Worm (Caenorhabditis elegans): ENCODE measurements around the gene str-144.

DNA sequence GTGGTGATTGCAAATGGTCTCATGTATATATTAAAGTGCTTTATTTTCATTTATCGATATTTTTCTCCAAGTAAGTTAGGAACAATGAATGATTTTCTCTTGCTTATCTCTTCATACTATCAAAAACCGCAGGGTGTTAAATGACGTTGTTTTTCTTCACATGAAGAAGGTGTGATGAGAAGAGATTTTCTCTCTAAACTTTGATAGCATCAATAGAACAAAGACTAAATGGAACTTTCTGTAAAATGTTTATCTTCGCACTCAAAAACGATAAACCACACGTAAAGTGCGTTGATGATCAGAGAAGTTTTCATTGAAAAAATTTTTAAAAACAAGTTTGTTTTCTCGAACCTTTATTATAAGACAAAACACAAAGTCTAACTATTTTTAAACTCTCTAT is 7.9 kb upstream of the str-144 start:
- TF ChIP-seq unc-86 (tag; optimal IDR thresholded peaks at IDR 0.05) (no peak), fkh-10 (GFP tag; optimal IDR thresholded peaks at IDR 0.05) (no peak), dve-1 (tag; optimal IDR thresholded peaks at IDR 0.05) (no peak), nhr-11 (tag; optimal IDR thresholded peaks at IDR 0.05) (no peak)

Data from whole organism, late embryonic.